Worm (Caenorhabditis elegans): ENCODE measurements around the gene skih-2.

ce11 chrIV:11142314-11143227 lies at the start of gene skih-2:
- TF ChIP-seq aly-2 (tag; optimal IDR thresholded peaks at IDR 0.05) (no peak), blmp-1 (tag; optimal IDR thresholded peaks at IDR 0.05; ENCODE audit: insufficient read depth) (no peak), R02D3.7 (tag; optimal IDR thresholded peaks at IDR 0.05) (no peak), elt-1 (tag; optimal IDR thresholded peaks at IDR 0.05) (no peak), unc-55 (GFP tag; optimal IDR thresholded peaks at IDR 0.05) (peak; percentile 78), egl-27 (tag; optimal IDR thresholded peaks at IDR 0.05) (no peak), nhr-23 (tag; optimal IDR thresholded peaks at IDR 0.05) (no peak)
